Fruit fly (Drosophila melanogaster) whole organism, embryonic: ENCODE results near the gene CG5966.

Source experiments
- Adf1 ChIP-seq: fragments of 200-800 bp; sonication (Bioruptor generic); IDR thresholded peaks from 2 replicates; pipeline ENCODE4 v1.3.6; 2022; ENCODE audit warnings: missing biosample characterization, missing genetic modification characterization
- Aef1 ChIP-seq: fragments of 200-800 bp; sonication (Bioruptor generic); IDR thresholded peaks from 3 replicates; pipeline ENCODE4 v1.3.6; 2022; ENCODE audit warnings: missing biosample characterization, missing genetic modification characterization
- Bgb ChIP-seq: fragments of 200-800 bp; sonication (Bioruptor generic); IDR thresholded peaks from 2 replicates; pipeline ENCODE4 v1.3.6; 2022; ENCODE audit warnings: missing biosample characterization, missing genetic modification characterization; ENCODE audit not compliant: partially characterized antibody
- CG10565 ChIP-seq: fragments of 200-800 bp; sonication (Bioruptor generic); optimal IDR thresholded peaks from 3 replicates; lab custom pipeline; 2016; ENCODE audit warnings: missing biosample characterization, mild to moderate bottlenecking, missing genetic modification characterization
- CG11696 ChIP-seq: fragments of 200-800 bp; sonication (Bioruptor generic); IDR thresholded peaks from 2 replicates; pipeline ENCODE4 v1.3.6; 2022; ENCODE audit warnings: missing biosample characterization, missing genetic modification characterization
- CG12299 ChIP-seq: fragments of 200-800 bp; sonication (Bioruptor generic); optimal IDR thresholded peaks from 2 replicates; lab custom pipeline; 2018; ENCODE audit warnings: missing biosample characterization, mild to moderate bottlenecking, missing genetic modification characterization
- CG13123 ChIP-seq: fragments of 200-800 bp; sonication (Bioruptor generic); optimal IDR thresholded peaks from 2 replicates; lab custom pipeline; 2016; ENCODE audit warnings: missing biosample characterization, missing genetic modification characterization
- CG17361 ChIP-seq: fragments of 200-800 bp; sonication (Bioruptor generic); IDR thresholded peaks from 3 replicates; pipeline ENCODE4 v1.3.6; 2022; ENCODE audit warnings: missing biosample characterization, missing genetic modification characterization
- CG18599 ChIP-seq: fragments of 200-800 bp; sonication (Bioruptor generic); optimal IDR thresholded peaks from 3 replicates; lab custom pipeline; 2017; ENCODE audit warnings: missing biosample characterization, missing genetic modification characterization, mild to moderate bottlenecking, moderate library complexity, missing genetic modification reagents
- CG18619 ChIP-seq: fragments of 200-800 bp; sonication (Bioruptor generic); optimal IDR thresholded peaks from 3 replicates; lab custom pipeline; 2017; ENCODE audit warnings: missing biosample characterization, mild to moderate bottlenecking, missing genetic modification characterization
- CG18764 ChIP-seq: fragments of 200-800 bp; sonication (Bioruptor generic); optimal IDR thresholded peaks from 3 replicates; lab custom pipeline; 2016; ENCODE audit warnings: missing biosample characterization, missing genetic modification characterization
- CG2199 ChIP-seq: fragments of 200-800 bp; sonication (Bioruptor generic); IDR thresholded peaks from 3 replicates; pipeline ENCODE4 v1.3.6; 2022; ENCODE audit warnings: missing biosample characterization, missing genetic modification characterization
- CG2712 ChIP-seq: fragments of 200-800 bp; optimal IDR thresholded peaks from 3 replicates; lab custom pipeline; 2019; ENCODE audit warnings: missing biosample characterization, mild to moderate bottlenecking, missing genetic modification characterization, moderate library complexity
- CG3163 ChIP-seq: fragments of 200-800 bp; sonication (Bioruptor generic); optimal IDR thresholded peaks from 3 replicates; lab custom pipeline; 2016; ENCODE audit warnings: missing biosample characterization, missing genetic modification characterization
- CG34224 ChIP-seq: fragments of 200-800 bp; sonication (Bioruptor generic); IDR thresholded peaks from 3 replicates; pipeline ENCODE4 v1.3.6; 2022; ENCODE audit warnings: missing biosample characterization, missing genetic modification characterization; ENCODE audit not compliant: partially characterized antibody
- CG42726 ChIP-seq: fragments of 200-800 bp; sonication (Bioruptor generic); IDR thresholded peaks from 2 replicates; pipeline ENCODE4 v1.3.6; 2022; ENCODE audit warnings: missing biosample characterization, missing genetic modification characterization; ENCODE audit not compliant: partially characterized antibody
- CG4617 ChIP-seq: fragments of 200-800 bp; sonication (Bioruptor generic); optimal IDR thresholded peaks from 3 replicates; lab custom pipeline; 2016; ENCODE audit warnings: missing biosample characterization, missing genetic modification characterization, borderline replicate concordance
- CG6254 ChIP-seq: fragments of 200-800 bp; sonication (Bioruptor generic); optimal IDR thresholded peaks from 3 replicates; lab custom pipeline; 2017; ENCODE audit warnings: mild to moderate bottlenecking, missing biosample characterization, missing genetic modification reagents, missing genetic modification characterization
- CG7987 ChIP-seq: fragments of 200-800 bp; sonication (Bioruptor generic); optimal IDR thresholded peaks from 2 replicates; lab custom pipeline; 2018; ENCODE audit warnings: missing biosample characterization, mild to moderate bottlenecking, missing genetic modification characterization, moderate library complexity
- CG9609 ChIP-seq: fragments of 200-800 bp; sonication (Bioruptor generic); optimal IDR thresholded peaks from 3 replicates; lab custom pipeline; 2016; ENCODE audit warnings: missing biosample characterization, missing genetic modification characterization
- CTCF ChIP-seq: fragments of 200-800 bp; sonication (Bioruptor generic); optimal IDR thresholded peaks from 2 replicates; lab custom pipeline; 2017; ENCODE audit warnings: missing biosample characterization, mild to moderate bottlenecking, missing genetic modification characterization, moderate library complexity
- CrebB ChIP-seq: fragments of 200-800 bp; sonication (Bioruptor generic); optimal IDR thresholded peaks from 3 replicates; lab custom pipeline; 2018; ENCODE audit warnings: missing biosample characterization, mild to moderate bottlenecking, missing genetic modification characterization
- D19A ChIP-seq: fragments of 200-800 bp; optimal IDR thresholded peaks from 3 replicates; lab custom pipeline; 2019; ENCODE audit warnings: missing biosample characterization, mild to moderate bottlenecking, missing genetic modification characterization, moderate library complexity
- Dip3 ChIP-seq: fragments of 200-800 bp; sonication (Bioruptor generic); optimal IDR thresholded peaks from 3 replicates; lab custom pipeline; 2016; ENCODE audit warnings: missing biosample characterization, missing genetic modification characterization
- Fer1 ChIP-seq: fragments of 200-800 bp; sonication (Bioruptor generic); optimal IDR thresholded peaks from 2 replicates; lab custom pipeline; 2017; ENCODE audit warnings: missing biosample characterization, mild to moderate bottlenecking, missing genetic modification characterization
- Hr51 ChIP-seq, 2 experiments: fragments of 200-800 bp; sonication (Bioruptor generic); optimal IDR thresholded peaks; 2 replicates in 1 of 2; 3 replicates in 1 of 2; lab custom pipeline; 2016 to 2018; ENCODE audit warnings: missing biosample characterization in 2 of 2, missing genetic modification characterization in 2 of 2, mild to moderate bottlenecking in 1 of 2, moderate library complexity in 1 of 2
- Ravus ChIP-seq: fragments of 200-800 bp; sonication (Bioruptor generic); IDR thresholded peaks from 2 replicates; pipeline ENCODE4 v1.3.6; 2022; ENCODE audit warnings: missing biosample characterization, missing genetic modification characterization
- ato ChIP-seq: fragments of 200-800 bp; sonication (Bioruptor generic); IDR thresholded peaks from 2 replicates; pipeline ENCODE4 v1.3.6; 2022; ENCODE audit warnings: missing biosample characterization, missing genetic modification characterization; ENCODE audit not compliant: partially characterized antibody
- caup ChIP-seq: fragments of 200-800 bp; sonication (Bioruptor generic); optimal IDR thresholded peaks from 3 replicates; lab custom pipeline; 2017; ENCODE audit warnings: missing biosample characterization, mild to moderate bottlenecking, missing genetic modification characterization, moderate library complexity; ENCODE audit not compliant: severe bottlenecking
- crol ChIP-seq: fragments of 200-800 bp; sonication (Bioruptor generic); IDR thresholded peaks from 2 replicates; pipeline ENCODE4 v1.3.6; 2022; ENCODE audit warnings: missing biosample characterization, missing genetic modification characterization
- danr ChIP-seq: fragments of 200-800 bp; sonication (Bioruptor generic); IDR thresholded peaks from 2 replicates; pipeline ENCODE4 v1.3.6; 2022; ENCODE audit warnings: missing biosample characterization, missing genetic modification characterization
- dimm ChIP-seq: fragments of 200-800 bp; sonication (Bioruptor generic); IDR thresholded peaks from 2 replicates; pipeline ENCODE4 v1.3.6; 2022; ENCODE audit warnings: missing biosample characterization, missing genetic modification characterization
- dmrt11E ChIP-seq: fragments of 200-800 bp; sonication (Bioruptor generic); optimal IDR thresholded peaks from 3 replicates; lab custom pipeline; 2018; ENCODE audit warnings: missing biosample characterization, mild to moderate bottlenecking, missing genetic modification characterization, moderate library complexity
- ems ChIP-seq: fragments of 200-800 bp; sonication (Bioruptor generic); optimal IDR thresholded peaks from 3 replicates; lab custom pipeline; 2016; ENCODE audit warnings: missing biosample characterization, missing genetic modification characterization
- ftz-f1 ChIP-seq: fragments of 200-800 bp; sonication (Bioruptor generic); optimal IDR thresholded peaks from 2 replicates; lab custom pipeline; 2016; ENCODE audit warnings: missing biosample characterization, missing genetic modification characterization
- jigr1 ChIP-seq: fragments of 200-800 bp; sonication (Bioruptor generic); IDR thresholded peaks from 3 replicates; pipeline ENCODE4 v1.3.6; 2022; ENCODE audit warnings: missing biosample characterization, missing genetic modification characterization
- jumu ChIP-seq: fragments of 200-800 bp; sonication (Bioruptor generic); optimal IDR thresholded peaks from 3 replicates; lab custom pipeline; 2016; ENCODE audit warnings: missing biosample characterization, missing genetic modification characterization
- lola ChIP-seq, 3 experiments: fragments of >200 bp in 2 of 3; fragments of 200-800 bp in 1 of 3; sonication (Bioruptor generic) in 1 of 3; optimal IDR thresholded peaks; 2 replicates each; lab custom pipeline; 2017 to 2019; ENCODE audit warnings: missing biosample characterization in 3 of 3, missing genetic modification characterization in 3 of 3, mild to moderate bottlenecking in 1 of 3, moderate library complexity in 1 of 3
- nau ChIP-seq: fragments of 200-800 bp; sonication (Bioruptor generic); optimal IDR thresholded peaks from 3 replicates; lab custom pipeline; 2017; ENCODE audit warnings: missing biosample characterization, mild to moderate bottlenecking, missing genetic modification characterization, missing genetic modification reagents
- nmo ChIP-seq: fragments of 200-800 bp; sonication (Bioruptor generic); optimal IDR thresholded peaks from 2 replicates; lab custom pipeline; 2018; ENCODE audit warnings: missing biosample characterization, mild to moderate bottlenecking, missing genetic modification characterization, moderate library complexity
- onecut ChIP-seq: fragments of 200-800 bp; sonication (Bioruptor generic); IDR thresholded peaks from 2 replicates; pipeline ENCODE4 v1.3.6; 2022; ENCODE audit warnings: missing biosample characterization, missing genetic modification characterization
- org-1 ChIP-seq: fragments of 200-800 bp; sonication (Bioruptor generic); optimal IDR thresholded peaks from 2 replicates; lab custom pipeline; 2017; ENCODE audit warnings: missing biosample characterization, missing genetic modification characterization
- sna ChIP-seq: fragments of 200-800 bp; sonication (Bioruptor generic); IDR thresholded peaks from 2 replicates; pipeline ENCODE4 v1.3.6; 2022; ENCODE audit warnings: missing biosample characterization, missing genetic modification characterization; ENCODE audit not compliant: partially characterized antibody
- ssp ChIP-seq: fragments of 200-800 bp; sonication (Bioruptor generic); IDR thresholded peaks from 2 replicates; pipeline ENCODE4 v1.3.6; 2022; ENCODE audit warnings: missing biosample characterization, missing genetic modification characterization
- sug ChIP-seq: fragments of 200-800 bp; optimal IDR thresholded peaks from 2 replicates; lab custom pipeline; 2019; ENCODE audit warnings: missing biosample characterization, mild to moderate bottlenecking, missing genetic modification characterization, moderate library complexity
- tap ChIP-seq: fragments of 200-800 bp; optimal IDR thresholded peaks from 3 replicates; lab custom pipeline; 2019; ENCODE audit warnings: missing biosample characterization, mild to moderate bottlenecking, missing genetic modification characterization, moderate library complexity
- tio ChIP-seq: fragments of 200-800 bp; sonication (Bioruptor generic); optimal IDR thresholded peaks from 2 replicates; lab custom pipeline; 2017; ENCODE audit warnings: missing biosample characterization, missing genetic modification characterization, inconsistent platforms
- vnd ChIP-seq: fragments of 200-800 bp; sonication (Bioruptor generic); IDR thresholded peaks from 3 replicates; pipeline ENCODE4 v1.3.6; 2022; ENCODE audit warnings: missing biosample characterization, missing genetic modification characterization; ENCODE audit not compliant: partially characterized antibody
- vvl ChIP-seq: fragments of 200-800 bp; sonication (Bioruptor generic); IDR thresholded peaks from 2 replicates; pipeline ENCODE4 v1.3.6; 2022; ENCODE audit warnings: missing biosample characterization, missing genetic modification characterization
- yki ChIP-seq: fragments of >200 bp; optimal IDR thresholded peaks from 3 replicates; lab custom pipeline; 2018
- z ChIP-seq: fragments of 200-800 bp; sonication (Bioruptor generic); IDR thresholded peaks from 3 replicates; pipeline ENCODE4 v1.3.6; 2022; ENCODE audit warnings: missing biosample characterization, missing genetic modification characterization

Gene CG5966

DNA sequence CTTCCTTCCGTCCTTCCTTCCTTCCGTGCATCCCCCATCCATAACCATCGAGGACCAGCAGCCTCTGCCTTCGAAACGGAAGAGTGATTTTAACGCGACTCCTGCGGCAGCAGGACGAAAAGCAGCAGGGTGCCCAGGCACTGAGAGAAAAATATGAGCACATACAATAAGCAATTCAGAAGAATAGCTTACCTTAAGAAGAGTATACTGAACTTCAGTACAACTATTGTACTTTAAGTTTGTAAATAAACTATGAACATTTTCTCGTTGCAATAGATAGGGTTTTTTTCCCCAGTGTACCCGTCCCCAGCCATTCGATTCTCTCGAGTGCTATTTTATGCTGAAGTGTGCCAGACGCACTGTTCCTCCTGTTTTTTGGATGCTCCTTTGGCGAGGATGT is 43.1 kb downstream of the CG5966 start (continued):
- TF ChIP-seq CG9609 (GFP tag; lab: Kevin White, UChicago), result peak; percentile 71
- TF ChIP-seq danr (GFP tag; lab: Robert Waterston, UW), result peak; percentile 50; the same call in 1 of the 2 replicates
- peak; percentile 73 for TF ChIP-seq CG6254 (GFP tag; lab: Kevin White, UChicago)
- peak; percentile 7 for TF ChIP-seq CG13123
- peak; percentile 86 for TF ChIP-seq Fer1
- TF ChIP-seq CG42726 (GFP tag; lab: Robert Waterston, UW), result no peak
- TF ChIP-seq jigr1 (GFP tag; lab: Robert Waterston, UW), result 0 out of 3 replicates have a peak, but pooled peaks have one; percentile 17
- peak; percentile 52 for TF ChIP-seq CG18764
- TF ChIP-seq dimm (GFP tag; lab: Robert Waterston, UW), result peak; percentile 50; the same call in 1 of the 2 replicates
- 0 out of 2 replicates have a peak, but pooled peaks have one; percentile 38 for TF ChIP-seq CG11696
- TF ChIP-seq z (GFP tag; lab: Robert Waterston, UW), result no peak; the same call in 2 of the 3 replicates
- peak; percentile 80 for TF ChIP-seq org-1 (GFP tag; lab: Kevin White, UChicago)
- TF ChIP-seq sug (tag; lab: Kevin White, UChicago), result peak; percentile 52
- peak; percentile 80 for TF ChIP-seq nmo (GFP tag; lab: Kevin White, UChicago)
- TF ChIP-seq CG12299, result peak; percentile 74
- no peak for TF ChIP-seq CG10565
- TF ChIP-seq ato, result no peak
- peak; percentile 68 for TF ChIP-seq ssp (GFP tag; lab: Robert Waterston, UW)
- peak; percentile 29 for TF ChIP-seq CG7987 (GFP tag; lab: Kevin White, UChicago)
- TF ChIP-seq CG4617 (GFP tag; lab: Kevin White, UChicago), result no peak
- TF ChIP-seq nau, result peak; percentile 44
- TF ChIP-seq CTCF, result peak; percentile 24
- peak; percentile 75 for TF ChIP-seq caup
- TF ChIP-seq onecut, result peak; percentile 78
- TF ChIP-seq CG2199 (GFP tag; lab: Robert Waterston, UW), result no peak
- TF ChIP-seq Adf1 (GFP tag; lab: Robert Waterston, UW), result peak; percentile 27; the same call in 1 of the 2 replicates
- TF ChIP-seq jumu, result peak; percentile 74
- TF ChIP-seq CG3163 (GFP tag; lab: Kevin White, UChicago), result peak; percentile 47
- TF ChIP-seq Hr51 (GFP tag; optimal IDR thresholded peaks at IDR 0.05; lab: Kevin White, UChicago), result peak; percentile 67 to 69
- TF ChIP-seq CG2712, result peak; percentile 82
- TF ChIP-seq sna, result no peak
- TF ChIP-seq CG18599 (GFP tag; lab: Kevin White, UChicago), result peak; percentile 90
- TF ChIP-seq crol (GFP tag; lab: Robert Waterston, UW), result peak; percentile 75
- TF ChIP-seq Ravus (GFP tag; lab: Robert Waterston, UW), result no peak
- peak; percentile 57 for TF ChIP-seq Aef1 (GFP tag; lab: Robert Waterston, UW)
- TF ChIP-seq CG17361 (GFP tag; lab: Robert Waterston, UW), result peak; percentile 78
- peak; percentile 56 for TF ChIP-seq CG18619
- TF ChIP-seq Bgb (GFP tag; lab: Robert Waterston, UW), result no peak
- TF ChIP-seq vvl (GFP tag; lab: Robert Waterston, UW), result peak; percentile 84
- TF ChIP-seq tap (tag; lab: Kevin White, UChicago), result peak; percentile 76
- no peak for TF ChIP-seq vnd (GFP tag; lab: Robert Waterston, UW)
- TF ChIP-seq ems, result peak; percentile 41
- TF ChIP-seq Dip3 (GFP tag; lab: Kevin White, UChicago), result peak; percentile 39
- peak; percentile 66 for TF ChIP-seq tio (GFP tag; lab: Kevin White, UChicago)
- TF ChIP-seq CG34224 (GFP tag; lab: Robert Waterston, UW), result no peak
- peak; percentile 78 for TF ChIP-seq D19A (tag; lab: Kevin White, UChicago)
- TF ChIP-seq lola (GFP tag; optimal IDR thresholded peaks at IDR 0.05; lab: Kevin White, UChicago), result peak in 1 of 3 experiments; percentile 82
- TF ChIP-seq CrebB (tag; lab: Kevin White, UChicago), result peak; percentile 71
- TF ChIP-seq ftz-f1 (GFP tag; lab: Kevin White, UChicago), result no peak
- peak; percentile 83 for TF ChIP-seq dmrt11E (tag; lab: Kevin White, UChicago)
- TF ChIP-seq yki (lab: Kevin White, UChicago), result no peak
